Fruit fly (Drosophila melanogaster) whole organism, wandering third instar larva: ENCODE measurements around the gene Taf6.

ENCODE experiments used
- Abd-B ChIP-seq: fragments of >200 bp; optimal IDR thresholded peaks from 2 replicates; lab custom pipeline; 2017; ENCODE audit warnings: missing biosample characterization, missing genetic modification characterization
- Dif ChIP-seq: fragments of 200-275, 200-300 bp; sonication (Bioruptor generic); optimal IDR thresholded peaks from 2 replicates; lab custom pipeline; 2018; ENCODE audit warnings: missing biosample characterization, missing genetic modification characterization; ENCODE audit not compliant: partially characterized antibody
- Hr78 ChIP-seq: fragments of >200 bp; optimal IDR thresholded peaks from 2 replicates; lab custom pipeline; 2017; ENCODE audit warnings: missing biosample characterization, missing genetic modification characterization
- Jra ChIP-seq: sonication (Bioruptor generic); optimal IDR thresholded peaks from 2 replicates; lab custom pipeline; 2016; ENCODE audit warnings: missing biosample characterization, missing genetic modification characterization
- Myc ChIP-seq: fragments of >200 bp; optimal IDR thresholded peaks from 2 replicates; lab custom pipeline; 2017
- dmrt93B ChIP-seq: fragments of 200-800 bp; sonication (Bioruptor generic); optimal IDR thresholded peaks from 2 replicates; lab custom pipeline; 2018; ENCODE audit warnings: missing biosample characterization, mild to moderate bottlenecking, missing genetic modification characterization
- dsf ChIP-seq: sonication (Bioruptor generic); optimal IDR thresholded peaks from 2 replicates; lab custom pipeline; 2016; ENCODE audit warnings: missing biosample characterization, missing genetic modification characterization, borderline replicate concordance
- lola ChIP-seq: fragments of >200 bp; optimal IDR thresholded peaks from 2 replicates; lab custom pipeline; 2017; ENCODE audit warnings: missing biosample characterization, missing genetic modification characterization
- pan ChIP-seq: fragments of >200 bp; optimal IDR thresholded peaks from 2 replicates; lab custom pipeline; 2017
- psq ChIP-seq: fragments of 200-800 bp; sonication (Bioruptor generic); optimal IDR thresholded peaks from 3 replicates; lab custom pipeline; 2017; ENCODE audit warnings: missing biosample characterization, mild to moderate bottlenecking, missing genetic modification characterization, moderate library complexity
- sv ChIP-seq: fragments of 200-800 bp; sonication (Bioruptor generic); optimal IDR thresholded peaks from 3 replicates; lab custom pipeline; 2016; ENCODE audit warnings: missing biosample characterization, missing genetic modification characterization

DNA sequence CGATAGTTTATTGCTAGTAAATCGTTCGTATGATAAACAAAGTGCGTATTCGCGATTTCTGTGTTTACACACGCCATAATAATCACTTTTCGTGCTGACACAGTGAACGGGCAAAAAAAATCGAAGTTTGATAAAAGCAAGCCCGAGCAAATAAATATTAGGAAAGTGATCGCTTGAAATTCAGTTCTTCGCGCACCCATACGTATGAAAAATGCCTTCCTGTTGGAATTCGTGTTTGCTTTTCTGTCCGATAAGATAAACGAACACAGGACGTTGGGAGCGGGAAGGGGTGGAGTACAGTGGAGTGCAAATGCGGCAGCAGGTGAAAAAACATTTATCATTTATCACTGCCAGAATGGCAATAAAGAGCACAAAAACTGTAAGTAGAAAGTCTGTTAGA lies 31.8 kb downstream of the Taf6 start:
- TF ChIP-seq Dif (GFP tag; lab: Kevin White, UChicago), result no peak
- TF ChIP-seq pan (lab: Kevin White, UChicago), result no peak
- TF ChIP-seq dsf (GFP tag; lab: Kevin White, UChicago), result no peak
- TF ChIP-seq sv (GFP tag; lab: Kevin White, UChicago), result no peak
- no peak for TF ChIP-seq Abd-B (GFP tag; lab: Kevin White, UChicago)
- TF ChIP-seq Myc (lab: Kevin White, UChicago), result no peak
- TF ChIP-seq Hr78 (GFP tag; lab: Kevin White, UChicago), result no peak
- TF ChIP-seq dmrt93B, result no peak
- peak; percentile 41 for TF ChIP-seq psq (GFP tag; lab: Kevin White, UChicago)
- TF ChIP-seq Jra, result peak; percentile 64
- no peak for TF ChIP-seq lola (GFP tag; lab: Kevin White, UChicago)
